Worm (Caenorhabditis elegans) whole organism, young adult: Measurements from ENCODE around the gene srh-5.

Experiments used
- B0035.1 ChIP-seq: sonication (generic microtip); optimal IDR thresholded peaks from 2 replicates; lab custom pipeline; 2016; ENCODE audit warnings: missing genetic modification characterization, mild to moderate bottlenecking, missing compliant biosample characterization, missing genotype, missing genetic modification reagents
- B0261.1 ChIP-seq: sonication (generic microtip); optimal IDR thresholded peaks from 2 replicates; lab custom pipeline; 2016; ENCODE audit warnings: mild to moderate bottlenecking, missing genetic modification characterization, moderate library complexity, missing compliant biosample characterization
- F22D6.2 ChIP-seq: sonication (generic microtip); optimal IDR thresholded peaks from 2 replicates; lab custom pipeline; 2016; ENCODE audit warnings: mild to moderate bottlenecking, missing genetic modification characterization, missing compliant biosample characterization
- F55B11.4 ChIP-seq: sonication (generic microtip); optimal IDR thresholded peaks from 2 replicates; lab custom pipeline; 2016; ENCODE audit warnings: missing compliant biosample characterization, missing genetic modification characterization, borderline replicate concordance; ENCODE audit not compliant: insufficient read depth
- K12H6.12 ChIP-seq: fragments of 200-800 bp; sonication (Bioruptor generic); optimal IDR thresholded peaks from 2 replicates; lab custom pipeline; 2018; ENCODE audit warnings: mild to moderate bottlenecking, missing genetic modification characterization, missing compliant biosample characterization
- T07F8.4 ChIP-seq: sonication (generic microtip); optimal IDR thresholded peaks from 2 replicates; lab custom pipeline; 2016; ENCODE audit warnings: mild to moderate bottlenecking, missing genetic modification characterization, moderate library complexity, missing compliant biosample characterization
- aptf-2 ChIP-seq: fragments of 200-800 bp; sonication (Bioruptor generic); conservative IDR thresholded peaks from 2 replicates; pipeline ENCODE4 v1.3.6; 2022; ENCODE audit warnings: missing genetic modification reagents, missing genetic modification characterization, missing compliant biosample characterization
- attf-5 ChIP-seq: fragments of 200-800 bp; sonication (Bioruptor generic); optimal IDR thresholded peaks from 2 replicates; lab custom pipeline; 2018; ENCODE audit warnings: mild to moderate bottlenecking, missing genetic modification characterization, missing compliant biosample characterization
- bed-1 ChIP-seq: fragments of 200-800 bp; sonication (Bioruptor generic); IDR thresholded peaks from 2 replicates; pipeline ENCODE4 v1.3.6; 2022; ENCODE audit warnings: missing genetic modification reagents, missing genetic modification characterization, missing compliant biosample characterization
- ccch-3 ChIP-seq: fragments of 200-800 bp; sonication (Bioruptor generic); optimal IDR thresholded peaks from 2 replicates; lab custom pipeline; 2018; ENCODE audit warnings: mild to moderate bottlenecking, missing genetic modification characterization, missing compliant biosample characterization
- cebp-1 ChIP-seq, 2 experiments: fragments of 200-800 bp in 1 of 2; sonication (Bioruptor generic) in 1 of 2; sonication (generic microtip) in 1 of 2; IDR thresholded peaks in 1 of 2; optimal IDR thresholded peaks in 1 of 2; 2 replicates each; pipeline versions ENCODE4 v1.3.6 to Lab custom; 2017 to 2022; ENCODE audit warnings: missing compliant biosample characterization in 2 of 2, missing genetic modification characterization in 2 of 2, mild to moderate bottlenecking in 1 of 2, missing genetic modification reagents in 1 of 2, moderate library complexity in 1 of 2
- ceh-27 ChIP-seq: fragments of 200-800 bp; sonication (Bioruptor generic); optimal IDR thresholded peaks from 2 replicates; lab custom pipeline; 2018; ENCODE audit warnings: mild to moderate bottlenecking, missing genetic modification characterization, moderate library complexity, missing compliant biosample characterization
- ceh-91 ChIP-seq: fragments of 200-800 bp; sonication (Bioruptor generic); IDR thresholded peaks from 2 replicates; pipeline ENCODE4 v1.3.6; 2022; ENCODE audit warnings: missing genetic modification reagents, missing genetic modification characterization, missing compliant biosample characterization
- egrh-3 ChIP-seq: fragments of 200-800 bp; sonication (Bioruptor generic); IDR thresholded peaks from 2 replicates; pipeline ENCODE4 v1.3.6; 2022; ENCODE audit warnings: missing genetic modification reagents, missing genetic modification characterization, missing compliant biosample characterization
- ekl-4 ChIP-seq: fragments of 200-800 bp; sonication (Bioruptor generic); IDR thresholded peaks from 2 replicates; pipeline ENCODE4 v1.3.6; 2022; ENCODE audit warnings: missing genetic modification reagents, missing genetic modification characterization, missing compliant biosample characterization
- him-1 ChIP-seq: sonication (generic microtip); optimal IDR thresholded peaks from 2 replicates; lab custom pipeline; 2016; ENCODE audit warnings: missing genotype, missing genetic modification reagents, missing genetic modification characterization, missing compliant biosample characterization
- hlh-12 ChIP-seq: sonication (generic microtip); optimal IDR thresholded peaks from 2 replicates; lab custom pipeline; 2016; ENCODE audit warnings: missing genetic modification characterization, missing compliant biosample characterization
- hmg-20 ChIP-seq: fragments of 200-800 bp; sonication (Bioruptor generic); IDR thresholded peaks from 2 replicates; pipeline ENCODE4 v1.3.6; 2022; ENCODE audit warnings: missing genetic modification reagents, missing genetic modification characterization, missing compliant biosample characterization
- hrde-1 ChIP-seq: sonication (generic microtip); optimal IDR thresholded peaks from 2 replicates; lab custom pipeline; 2016; ENCODE audit warnings: missing genetic modification characterization, mild to moderate bottlenecking, missing compliant biosample characterization, moderate library complexity, missing genotype, missing genetic modification reagents, borderline replicate concordance
- hsf-1 ChIP-seq: fragments of 200-800 bp; sonication (Bioruptor generic); IDR thresholded peaks from 2 replicates; pipeline ENCODE4 v1.3.6; 2022; ENCODE audit warnings: missing genetic modification reagents, missing genetic modification characterization, missing compliant biosample characterization
- lsy-27 ChIP-seq: sonication (generic microtip); optimal IDR thresholded peaks from 2 replicates; lab custom pipeline; 2017; ENCODE audit warnings: missing genetic modification characterization, mild to moderate bottlenecking, missing compliant biosample characterization, antibody characterized with exemption, missing genotype, borderline replicate concordance; ENCODE audit not compliant: insufficient read depth
- madf-3 ChIP-seq: fragments of 200-800 bp; sonication (Bioruptor generic); IDR thresholded peaks from 2 replicates; pipeline ENCODE4 v1.3.6; 2022; ENCODE audit warnings: missing genetic modification reagents, missing genetic modification characterization, missing compliant biosample characterization
- madf-6 ChIP-seq: fragments of 200-800 bp; sonication (Bioruptor generic); IDR thresholded peaks from 2 replicates; pipeline ENCODE4 v1.3.6; 2022; ENCODE audit warnings: missing genetic modification reagents, missing genetic modification characterization, missing compliant biosample characterization
- mes-4 ChIP-seq: sonication (generic microtip); optimal IDR thresholded peaks from 2 replicates; lab custom pipeline; 2016; ENCODE audit warnings: missing genotype, missing genetic modification characterization, missing compliant biosample characterization
- nfya-2 ChIP-seq: fragments of 200-800 bp; sonication (Bioruptor generic); IDR thresholded peaks from 2 replicates; pipeline ENCODE4 v1.3.6; 2022; ENCODE audit warnings: missing genetic modification reagents, missing genetic modification characterization, missing compliant biosample characterization
- nhr-179 ChIP-seq: sonication (generic microtip); optimal IDR thresholded peaks from 2 replicates; lab custom pipeline; 2016; ENCODE audit warnings: mild to moderate bottlenecking, missing genetic modification characterization, missing compliant biosample characterization
- nhr-27 ChIP-seq: fragments of 200-800 bp; sonication (Bioruptor generic); optimal IDR thresholded peaks from 2 replicates; lab custom pipeline; 2018; ENCODE audit warnings: mild to moderate bottlenecking, missing genetic modification characterization, moderate library complexity, missing compliant biosample characterization
- nhr-80 ChIP-seq: sonication (generic microtip); optimal IDR thresholded peaks from 2 replicates; lab custom pipeline; 2016; ENCODE audit warnings: missing genetic modification characterization, missing compliant biosample characterization
- rec-8 ChIP-seq, 2 experiments: sonication (generic microtip); optimal IDR thresholded peaks; 2 replicates each; lab custom pipeline; 2016; ENCODE audit warnings: mild to moderate bottlenecking in 2 of 2, missing genetic modification characterization in 2 of 2, missing genetic modification reagents in 2 of 2, missing genotype in 2 of 2, missing biosample characterization in 1 of 2, missing compliant biosample characterization in 1 of 2, moderate library complexity in 1 of 2
- sea-2 ChIP-seq: fragments of 200-800 bp; sonication (Bioruptor generic); IDR thresholded peaks from 2 replicates; pipeline ENCODE4 v1.3.6; 2022; ENCODE audit warnings: missing genetic modification characterization, missing compliant biosample characterization
- sptf-2 ChIP-seq: fragments of 200-800 bp; sonication (Bioruptor generic); optimal IDR thresholded peaks from 2 replicates; lab custom pipeline; 2018; ENCODE audit warnings: mild to moderate bottlenecking, missing genetic modification characterization, missing compliant biosample characterization
- unc-130 ChIP-seq: sonication (generic microtip); optimal IDR thresholded peaks from 2 replicates; lab custom pipeline; 2016; ENCODE audit warnings: missing genetic modification reagents, missing genetic modification characterization, missing compliant biosample characterization
- ztf-22 ChIP-seq: fragments of 200-800 bp; sonication (Bioruptor generic); optimal IDR thresholded peaks from 2 replicates; lab custom pipeline; 2018; ENCODE audit warnings: mild to moderate bottlenecking, missing genetic modification characterization, moderate library complexity, missing compliant biosample characterization
- ztf-26 ChIP-seq: sonication (generic microtip); optimal IDR thresholded peaks from 2 replicates; lab custom pipeline; 2017; ENCODE audit warnings: missing genetic modification characterization, missing compliant biosample characterization

Gene srh-5

ce11 chrV:1642199-1642598 is 43.2 kb upstream of the srh-5 start, which contains the start of gene Y46H3D.1 (continued):
- TF ChIP-seq him-1 (tag; lab: Kevin White, UChicago): no peak
- no peak for TF ChIP-seq F22D6.2
- no peak for TF ChIP-seq cebp-1 (GFP tag; IDR thresholded peaks at IDR 0.05; lab: Robert Waterston, UW)
- TF ChIP-seq cebp-1 (tag; optimal IDR thresholded peaks at IDR 0.05; lab: Kevin White, UChicago): no peak
- TF ChIP-seq ztf-26: no peak

ce11 chrV:1642768-1643167 is 42.7 kb upstream of the srh-5 start:
- TF ChIP-seq B0035.1 (tag; lab: Kevin White, UChicago) (no peak), nfya-2 (0 out of 2 replicates have a peak, but pooled peaks have one; percentile 55), T07F8.4 (no peak), hrde-1 (tag; lab: Kevin White, UChicago) (no peak), bed-1 (GFP tag; lab: Robert Waterston, UW) (no peak)
- TF ChIP-seq, all 124 proteins: peak for 1

- TF ChIP-seq F55B11.4 (no peak), ccch-3 (GFP tag; lab: Kevin White, UChicago) (no peak), nhr-179 (tag; lab: Kevin White, UChicago) (no peak), K12H6.12 (no peak), ztf-22 (GFP tag; lab: Kevin White, UChicago) (no peak), nhr-80 (tag; lab: Kevin White, UChicago) (no peak), egrh-3 (no peak), madf-3 (no peak), attf-5 (GFP tag; lab: Kevin White, UChicago) (no peak), B0261.1 (tag; lab: Kevin White, UChicago) (no peak), hmg-20 (GFP tag; lab: Robert Waterston, UW) (no peak), mes-4 (no peak), sea-2 (GFP tag; lab: Robert Waterston, UW) (no peak), sptf-2 (GFP tag; lab: Kevin White, UChicago) (no peak), ceh-91 (GFP tag; lab: Robert Waterston, UW) (no peak), nhr-27 (tag; lab: Kevin White, UChicago) (no peak), lsy-27 (tag; lab: Kevin White, UChicago) (no peak), ekl-4 (GFP tag; lab: Robert Waterston, UW) (no peak), aptf-2 (GFP tag; lab: Robert Waterston, UW) (no peak)
- TF ChIP-seq, all 124 proteins: peak for 0
These were observed 41.5 kb upstream of the srh-5 start, which contains the start of gene alh-2 for ce11 chrV:1643886-1644285. TSS of gene alh-2 (plus strand) at chrV:1644169.

ce11 chrV:1648000-1648399 is 37.4 kb upstream of the srh-5 start, which contains the start of gene irld-45:
TSS of gene irld-45 (plus strand) at chrV:1648300.
- TF ChIP-seq F22D6.2 (no peak), hsf-1 (GFP tag; lab: Robert Waterston, UW) (no peak), hlh-12 (tag; lab: Kevin White, UChicago) (no peak), ceh-27 (GFP tag; lab: Kevin White, UChicago) (no peak), rec-8 (tag; optimal IDR thresholded peaks at IDR 0.05; lab: Kevin White, UChicago) (no peak), madf-6 (no peak), unc-130 (no peak), ztf-22 (GFP tag; lab: Kevin White, UChicago) (no peak)
